Worm (Caenorhabditis elegans) whole organism, L3 larva: Measurements from ENCODE around the gene F46C5.7.

Source experiments
- ZK546.5 ChIP-seq: sonication (generic microtip); optimal IDR thresholded peaks from 2 replicates; lab custom pipeline; 2017; ENCODE audit warnings: missing biosample characterization, missing genetic modification characterization
- aly-2 ChIP-seq: fragments of 150-350 bp; optimal IDR thresholded peaks from 2 replicates; lab custom pipeline; 2014; ENCODE audit warnings: missing biosample characterization, missing genetic modification characterization
- ceh-82 ChIP-seq: fragments of 150-350 bp; optimal IDR thresholded peaks from 2 replicates; lab custom pipeline; 2014; ENCODE audit warnings: missing biosample characterization, missing genetic modification characterization
- elt-3 ChIP-seq, 3 experiments: fragments of 150-350 bp in 1 of 3; sonication (generic microtip) in 2 of 3; optimal IDR thresholded peaks; 2 replicates in 2 of 3; 4 replicates in 1 of 3; lab custom pipeline; 2014 to 2017; ENCODE audit warnings: missing biosample characterization in 3 of 3, missing genetic modification characterization in 3 of 3
- lin-15B ChIP-seq: fragments of 150-350 bp; optimal IDR thresholded peaks from 2 replicates; lab custom pipeline; 2014; ENCODE audit warnings: missing biosample characterization, missing genetic modification characterization
- lin-39 ChIP-seq: fragments of 150-350 bp; optimal IDR thresholded peaks from 2 replicates; lab custom pipeline; 2018; ENCODE audit warnings: missing biosample characterization, missing genetic modification reagents, missing genetic modification characterization
- lsy-12 ChIP-seq: sonication (generic microtip); optimal IDR thresholded peaks from 2 replicates; lab custom pipeline; 2016; ENCODE audit warnings: mild to moderate bottlenecking, missing genetic modification characterization, missing compliant biosample characterization
- nhr-11 ChIP-seq: fragments of 150-350 bp; optimal IDR thresholded peaks from 2 replicates; lab custom pipeline; 2014; ENCODE audit warnings: missing biosample characterization, missing genetic modification characterization
- pqm-1 ChIP-seq: fragments of 150-350 bp; optimal IDR thresholded peaks from 2 replicates; lab custom pipeline; 2017; ENCODE audit warnings: missing biosample characterization, missing genetic modification characterization, inconsistent platforms
- tbx-2 ChIP-seq: sonication (generic microtip); optimal IDR thresholded peaks from 2 replicates; lab custom pipeline; 2016; ENCODE audit warnings: mild to moderate bottlenecking, missing genetic modification characterization, missing compliant biosample characterization
- unc-62 ChIP-seq: fragments of 150-350 bp; sonication (generic microtip); optimal IDR thresholded peaks from 4 replicates; lab custom pipeline; 2014; ENCODE audit warnings: missing biosample characterization, missing genetic modification reagents, missing genetic modification characterization

- TF ChIP-seq pqm-1 (tag; lab: Kevin White, UChicago) (no peak), nhr-11 (tag; lab: Kevin White, UChicago) (no peak), ceh-82 (no peak), unc-62 (no peak), elt-3 (tag; optimal IDR thresholded peaks at IDR 0.05; lab: Kevin White, UChicago) (no peak), lin-39 (tag; lab: Kevin White, UChicago) (no peak), ZK546.5 (no peak), lsy-12 (tag; lab: Kevin White, UChicago) (no peak), tbx-2 (tag; lab: Kevin White, UChicago) (no peak), lin-15B (tag; lab: Kevin White, UChicago) (no peak), aly-2 (tag; lab: Kevin White, UChicago) (no peak)
Measured at ce11 chrII:8865078-8865477, 26.0 kb downstream of the F46C5.7 start, which contains the start of gene npr-20.
